Worm (Caenorhabditis elegans): ENCODE data around the gene mdh-1.

Gene mdh-1

ce11 chrV:6515344-6515743 lies 982 bp downstream of the mdh-1 start:
- TF ChIP-seq madf-3 (GFP tag; IDR thresholded peaks at IDR 0.05) = peak; percentile 55; the same call in 1 of the 2 replicates
- TF ChIP-seq nfya-2 (GFP tag; IDR thresholded peaks at IDR 0.05) = 0 out of 2 replicates have a peak, but pooled peaks have one; percentile 34
- no peak for TF ChIP-seq Y53F4B.3 (GFP tag; IDR thresholded peaks at IDR 0.05)
- peak; percentile 37; the same call in 1 of the 2 replicates for TF ChIP-seq B0336.3 (GFP tag; IDR thresholded peaks at IDR 0.05)
- TF ChIP-seq ZK185.1 (tag; optimal IDR thresholded peaks at IDR 0.05; ENCODE audit: poor library complexity, severe bottlenecking) = peak; percentile 59
- peak; percentile 21 for TF ChIP-seq pha-4 (tag; optimal IDR thresholded peaks at IDR 0.05)
- TF ChIP-seq him-1 (tag; optimal IDR thresholded peaks at IDR 0.05) = no peak
- TF ChIP-seq hmg-20 (GFP tag; IDR thresholded peaks at IDR 0.05) = peak; percentile 4; the same call in 1 of the 2 replicates
- TF ChIP-seq bed-1 (GFP tag; IDR thresholded peaks at IDR 0.05) = 0 out of 2 replicates have a peak, but pooled peaks have one; percentile 27

- TF ChIP-seq B0336.3 (GFP tag; IDR thresholded peaks at IDR 0.05) = peak; percentile 92
- TF ChIP-seq unc-130 (GFP tag; optimal IDR thresholded peaks at IDR 0.05) = peak; percentile 47
- no peak for TF ChIP-seq dpl-1 (GFP tag; optimal IDR thresholded peaks at IDR 0.05)
- no peak for TF ChIP-seq mes-4 (tag; optimal IDR thresholded peaks at IDR 0.05)
- TF ChIP-seq F39B2.1 (GFP tag; IDR thresholded peaks at IDR 0.05) = 0 out of 2 replicates have a peak, but pooled peaks have one; percentile 53
- TF ChIP-seq B0035.1 (tag; optimal IDR thresholded peaks at IDR 0.05) = no peak
- peak; percentile 58 for TF ChIP-seq dox-1 (GFP tag; IDR thresholded peaks at IDR 0.05)
- TF ChIP-seq cebp-1 (GFP tag; IDR thresholded peaks at IDR 0.05) = no peak
- TF ChIP-seq cebp-1 (tag; optimal IDR thresholded peaks at IDR 0.05) = peak; percentile 72
- TF ChIP-seq aptf-2 (GFP tag; conservative IDR thresholded peaks at IDR 0.05) = no peak
- peak; percentile 23; the same call in 1 of the 2 replicates for TF ChIP-seq hmg-20 (GFP tag; IDR thresholded peaks at IDR 0.05)
- TF ChIP-seq gei-17 (GFP tag; optimal IDR thresholded peaks at IDR 0.05) = peak; percentile 25
- no peak for TF ChIP-seq rcor-1 (GFP tag; IDR thresholded peaks at IDR 0.05)
- TF ChIP-seq F57A8.1 (GFP tag; optimal IDR thresholded peaks at IDR 0.05) = no peak
- TF ChIP-seq mcd-1 (GFP tag; IDR thresholded peaks at IDR 0.05) = peak; percentile 58; the same call in 1 of the 2 replicates
- peak; percentile 51 for TF ChIP-seq tbp1 (GFP tag; optimal IDR thresholded peaks at IDR 0.05)
- TF ChIP-seq nfya-2 (GFP tag; IDR thresholded peaks at IDR 0.05) = no peak
- 0 out of 2 replicates have a peak, but pooled peaks have one; percentile 80 for TF ChIP-seq aptf-3 (GFP tag; IDR thresholded peaks at IDR 0.05)
- TF ChIP-seq lin-54 (GFP tag; optimal IDR thresholded peaks at IDR 0.05) = peak; percentile 28
- peak; percentile 27; the same call in 1 of the 2 replicates for TF ChIP-seq lin-26 (GFP tag; IDR thresholded peaks at IDR 0.05)
- peak; percentile 72 for TF ChIP-seq Y53G8AR.9 (GFP tag; conservative IDR thresholded peaks at IDR 0.05)
- TF ChIP-seq ZK185.1 (tag; optimal IDR thresholded peaks at IDR 0.05; ENCODE audit: poor library complexity, severe bottlenecking) = peak; percentile 22
- TF ChIP-seq ztf-22 (GFP tag; optimal IDR thresholded peaks at IDR 0.05) = peak; percentile 19
- no peak for TF ChIP-seq ceh-40 (GFP tag; IDR thresholded peaks at IDR 0.05)
- peak; percentile 35 for TF ChIP-seq chd-7 (tag; optimal IDR thresholded peaks at IDR 0.05)
- no peak for TF ChIP-seq ztf-18 (tag; optimal IDR thresholded peaks at IDR 0.05)
- peak; percentile 21 for TF ChIP-seq snpc-4 (GFP tag; optimal IDR thresholded peaks at IDR 0.05)
- TF ChIP-seq snpc-4 (tag; optimal IDR thresholded peaks at IDR 0.05) = peak in 2 of 4 experiments; percentile 9 to 26
- peak; percentile 25; the same call in 1 of the 2 replicates for TF ChIP-seq egl-44 (GFP tag; IDR thresholded peaks at IDR 0.05)
- peak; percentile 20 for TF ChIP-seq hrde-1 (tag; optimal IDR thresholded peaks at IDR 0.05; ENCODE audit: borderline replicate concordance)
- TF ChIP-seq lin-40 (tag; optimal IDR thresholded peaks at IDR 0.05) = peak; percentile 33
- peak; percentile 32 for TF ChIP-seq athp-1 (tag; optimal IDR thresholded peaks at IDR 0.05)
- TF ChIP-seq F37B4.10 (GFP tag; IDR thresholded peaks at IDR 0.05) = 0 out of 2 replicates have a peak, but pooled peaks have one; percentile 6
- TF ChIP-seq repo-1 (tag; optimal IDR thresholded peaks at IDR 0.05) = peak; percentile 93
- TF ChIP-seq atf-7 (tag; optimal IDR thresholded peaks at IDR 0.05) = peak; percentile 55
- TF ChIP-seq pbrm-1 (GFP tag; IDR thresholded peaks at IDR 0.05) = 0 out of 2 replicates have a peak, but pooled peaks have one; percentile 59
- peak in 1 of 3 experiments; percentile 59 for TF ChIP-seq lin-35 (GFP tag; optimal IDR thresholded peaks at IDR 0.05)
- no peak for TF ChIP-seq let-526 (GFP tag; IDR thresholded peaks at IDR 0.05)
- no peak for TF ChIP-seq ztf-6 (GFP tag; IDR thresholded peaks at IDR 0.05)
- TF ChIP-seq nfyb-1 (GFP tag; IDR thresholded peaks at IDR 0.05) = peak; percentile 22; the same call in 1 of the 2 replicates
- no peak for TF ChIP-seq ceh-27 (GFP tag; optimal IDR thresholded peaks at IDR 0.05)
Observed at ce11 chrV:6514887-6515324, 1.4 kb downstream of the mdh-1 start, which contains the start of gene dpy-11. Gene dpy-11 (minus strand): TSS chrV:6515240.

All from whole organism, young adult.